Worm (Caenorhabditis elegans): Measurements from ENCODE around the gene mlt-3.

The mlt-3 gene

DNA sequence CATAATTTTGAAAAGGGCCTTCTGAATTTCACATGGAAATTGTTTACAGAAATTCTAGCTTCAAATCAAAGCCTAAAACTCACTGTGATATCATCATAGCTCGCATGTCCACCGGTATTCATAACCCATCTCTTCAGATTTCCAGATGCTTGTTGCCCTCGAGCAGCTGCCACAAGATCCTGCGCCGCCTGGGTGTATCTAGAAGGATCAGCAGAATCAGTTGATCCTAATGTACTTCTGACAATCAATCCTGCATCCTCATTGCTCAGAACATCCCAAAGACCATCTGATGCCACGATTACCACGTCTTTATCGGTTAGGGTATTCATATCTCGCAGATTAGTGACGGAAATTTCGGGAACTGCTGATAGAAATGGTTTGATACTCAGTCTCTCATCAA lies 39.0 kb upstream of the mlt-3 start:
- TF ChIP-seq M03D4.4 (tag; optimal IDR thresholded peaks at IDR 0.05): no peak
- TF ChIP-seq ztf-11 (tag; optimal IDR thresholded peaks at IDR 0.05): no peak
- TF ChIP-seq ceh-83 (GFP tag; optimal IDR thresholded peaks at IDR 0.05): no peak
- TF ChIP-seq sptf-1 (tag; optimal IDR thresholded peaks at IDR 0.05): no peak
- TF ChIP-seq unc-39 (tag; optimal IDR thresholded peaks at IDR 0.05): no peak
- TF ChIP-seq zip-8 (tag; optimal IDR thresholded peaks at IDR 0.05): no peak
- TF ChIP-seq nhr-12 (tag; optimal IDR thresholded peaks at IDR 0.05): no peak
- TF ChIP-seq ces-1 (GFP tag; optimal IDR thresholded peaks at IDR 0.05): no peak
- TF ChIP-seq hlh-1 (tag; optimal IDR thresholded peaks at IDR 0.05): no peak
- no peak for TF ChIP-seq mab-5 (tag; optimal IDR thresholded peaks at IDR 0.05)
- TF ChIP-seq ceh-43 (GFP tag; optimal IDR thresholded peaks at IDR 0.05): no peak

DNA sequence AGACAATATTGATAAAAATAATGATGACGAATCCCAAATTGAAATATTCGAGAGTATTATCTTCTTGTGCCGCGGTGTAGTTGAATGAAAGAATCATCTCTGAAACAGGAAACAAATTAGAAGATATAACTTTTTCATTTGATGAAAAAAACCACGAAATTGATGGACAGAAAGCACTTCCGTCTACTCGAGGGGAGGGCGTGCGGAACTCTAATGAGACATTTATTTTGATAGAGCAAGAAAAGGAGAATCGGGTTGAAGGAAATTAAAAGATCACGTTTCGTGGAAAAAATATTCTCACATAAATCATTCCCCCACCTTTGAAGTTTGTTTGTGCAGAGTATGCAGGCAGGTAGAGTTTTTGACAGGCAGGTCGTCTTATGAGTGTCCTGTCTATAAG lies 34.4 kb upstream of the mlt-3 start, which contains the start of gene sre-14:
sre-14 (minus strand) TSS at position 101 of the 400 bp plus-strand sequence.
- no peak for TF ChIP-seq bed-3 (GFP tag; optimal IDR thresholded peaks at IDR 0.05)
- no peak for TF ChIP-seq tbx-8 (GFP tag; optimal IDR thresholded peaks at IDR 0.05)
- no peak for TF ChIP-seq nhr-12 (tag; optimal IDR thresholded peaks at IDR 0.05)
- no peak for TF ChIP-seq unc-62 (GFP tag; optimal IDR thresholded peaks at IDR 0.05)
- TF ChIP-seq pha-4 (tag; optimal IDR thresholded peaks at IDR 0.05): no peak
- TF ChIP-seq unc-39 (tag; optimal IDR thresholded peaks at IDR 0.05): no peak
- no peak for TF ChIP-seq cnd-1 (tag; optimal IDR thresholded peaks at IDR 0.05)
- no peak for TF ChIP-seq ztf-11 (tag; optimal IDR thresholded peaks at IDR 0.05)

DNA sequence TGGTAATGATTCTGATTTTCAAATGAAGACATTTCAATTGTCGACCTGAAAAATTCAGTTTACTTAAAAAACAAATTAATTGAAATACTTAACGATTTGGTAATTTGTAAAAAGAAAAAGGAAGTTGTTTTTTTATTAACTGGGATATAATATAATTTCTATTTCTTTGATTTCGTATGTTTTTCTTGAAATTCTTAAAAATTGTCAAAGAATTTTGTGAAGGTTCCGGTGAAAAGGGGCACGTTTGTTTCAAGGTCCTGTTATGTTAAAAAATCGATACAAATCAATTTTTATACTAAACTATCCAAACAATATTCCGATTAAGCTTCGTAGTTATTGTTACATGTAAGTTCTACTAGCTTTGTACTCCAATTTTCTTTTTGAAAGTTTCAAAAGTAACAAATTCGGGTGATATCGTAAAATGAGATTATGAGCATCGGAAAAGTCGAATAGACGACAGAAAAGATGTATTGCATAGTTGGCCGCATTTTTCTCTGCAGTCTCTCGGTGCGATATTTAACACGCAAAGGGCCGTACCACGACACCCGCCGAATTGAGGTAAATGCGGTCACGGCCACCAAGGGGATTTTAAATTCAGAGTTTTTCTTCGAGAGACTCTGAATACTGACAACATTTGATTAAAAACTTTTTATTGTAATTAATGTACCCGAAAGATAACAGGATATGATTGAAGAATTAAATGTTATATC lies 32.4 kb upstream of the mlt-3 start, which contains the start of gene Y39C12A.9:
Y39C12A.9 (minus strand) TSS at position 51 of the 710 bp plus-strand sequence.
- TF ChIP-seq ces-1 (GFP tag; optimal IDR thresholded peaks at IDR 0.05) (peak; percentile 31), unc-120 (tag; optimal IDR thresholded peaks at IDR 0.05; ENCODE audit: poor library complexity, severe bottlenecking) (peak; percentile 16), mep-1 (tag; optimal IDR thresholded peaks at IDR 0.05) (no peak)

DNA sequence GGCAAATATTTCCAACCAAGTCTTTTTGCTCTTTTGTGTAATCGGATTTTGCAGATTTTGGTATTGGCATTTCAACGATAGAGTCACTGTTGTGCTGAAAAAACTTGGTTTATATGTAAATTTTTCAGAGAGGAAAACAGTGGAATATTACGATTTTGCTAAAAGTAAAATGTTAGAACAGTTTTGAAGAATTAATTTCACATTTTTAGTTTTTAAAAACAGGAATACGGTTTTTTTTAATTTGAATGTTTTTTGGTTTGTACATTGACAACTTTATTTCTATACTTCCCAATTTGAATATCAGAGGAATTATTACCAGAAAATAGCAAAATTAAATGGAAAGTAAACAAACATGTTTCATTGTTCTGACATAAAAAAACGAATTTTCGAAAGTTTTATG lies 25.7 kb upstream of the mlt-3 start, which contains the start of gene dnj-26:
dnj-26 (minus strand) TSS at position 101 of the 400 bp plus-strand sequence.
- TF ChIP-seq unc-120 (tag; optimal IDR thresholded peaks at IDR 0.05; ENCODE audit: poor library complexity, severe bottlenecking) (no peak), mep-1 (tag; optimal IDR thresholded peaks at IDR 0.05) (no peak), snpc-4 (tag; optimal IDR thresholded peaks at IDR 0.05) (no peak), hlh-1 (tag; optimal IDR thresholded peaks at IDR 0.05) (no peak), nhr-12 (tag; optimal IDR thresholded peaks at IDR 0.05) (no peak), drap-1 (GFP tag; optimal IDR thresholded peaks at IDR 0.05) (no peak), lin-13 (tag; optimal IDR thresholded peaks at IDR 0.05) (no peak)

DNA sequence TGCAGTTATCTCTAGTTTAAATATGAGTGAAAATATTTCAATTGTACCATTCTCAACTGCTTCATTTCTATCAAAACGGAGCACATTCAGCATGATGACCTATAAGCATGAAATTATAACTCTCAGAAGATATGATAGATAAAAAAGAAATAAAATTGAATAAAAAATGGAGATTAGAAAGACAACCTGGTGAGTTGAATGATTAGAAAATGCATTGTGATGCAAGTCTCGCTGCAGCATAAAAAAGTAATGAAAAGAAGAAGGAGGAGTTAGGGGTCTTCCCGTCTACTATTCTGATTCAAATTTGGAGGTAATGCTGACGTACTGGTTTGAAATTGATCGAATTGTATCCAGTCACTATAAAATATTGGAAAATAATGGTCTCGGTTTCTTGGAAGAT lies 17.8 kb upstream of the mlt-3 start, which contains the start of gene sre-15:
sre-15 (minus strand) TSS at position 101 of the 400 bp plus-strand sequence.
- TF ChIP-seq lin-13 (tag; optimal IDR thresholded peaks at IDR 0.05): no peak

DNA sequence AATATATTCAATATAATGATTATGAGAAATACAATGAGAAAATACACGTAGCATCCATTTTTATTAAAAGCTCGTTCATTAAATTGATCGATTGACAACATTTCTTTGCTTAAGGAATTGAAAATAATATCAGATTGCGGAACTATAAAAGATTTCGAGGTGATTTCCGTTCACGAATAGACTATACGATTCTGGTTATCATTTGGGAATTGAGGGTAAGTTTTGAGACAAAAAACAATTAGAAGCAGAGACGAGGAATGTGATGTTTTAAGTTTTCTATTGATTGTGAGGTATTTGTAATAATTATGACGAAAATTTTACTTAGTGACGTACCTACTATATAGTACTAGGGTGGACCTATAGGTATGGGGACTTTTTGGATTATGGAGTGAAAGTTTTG lies 11.9 kb upstream of the mlt-3 start, which contains the start of gene sre-19:
sre-19 (minus strand) TSS at position 101 of the 400 bp plus-strand sequence.
- TF ChIP-seq lin-13 (tag; optimal IDR thresholded peaks at IDR 0.05) (no peak), ces-1 (GFP tag; optimal IDR thresholded peaks at IDR 0.05) (no peak), lin-32 (GFP tag; optimal IDR thresholded peaks at IDR 0.05) (no peak), unc-62 (GFP tag; optimal IDR thresholded peaks at IDR 0.05) (no peak), mep-1 (tag; optimal IDR thresholded peaks at IDR 0.05) (no peak)

DNA sequence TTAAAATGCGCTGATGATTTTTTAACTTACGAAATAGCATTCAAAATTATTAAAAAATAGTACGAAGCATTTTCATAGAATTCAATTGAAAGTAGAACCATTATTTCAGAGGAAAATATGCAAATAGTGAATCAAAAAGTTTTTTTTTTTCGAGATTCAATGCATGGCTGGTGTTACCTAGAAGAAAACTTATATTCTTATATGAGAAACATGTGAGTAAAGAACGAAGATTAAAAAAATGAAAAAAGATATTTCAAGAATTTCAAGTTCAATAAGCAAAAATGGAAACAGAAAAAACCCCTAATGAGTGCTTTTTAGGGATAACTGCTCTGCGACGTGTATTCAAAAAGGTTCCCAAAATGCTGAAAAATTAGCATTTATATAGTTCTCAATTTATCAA lies 9.1 kb upstream of the mlt-3 start, which contains the start of gene sre-16:
sre-16 (minus strand) TSS at position 101 of the 400 bp plus-strand sequence.
- TF ChIP-seq mls-2 (tag; optimal IDR thresholded peaks at IDR 0.05) (no peak), nhr-237 (tag; optimal IDR thresholded peaks at IDR 0.05) (no peak), ceh-83 (GFP tag; optimal IDR thresholded peaks at IDR 0.05) (no peak), mep-1 (tag; optimal IDR thresholded peaks at IDR 0.05) (no peak), snpc-4 (tag; optimal IDR thresholded peaks at IDR 0.05) (no peak), lin-13 (tag; optimal IDR thresholded peaks at IDR 0.05) (no peak), nhr-28 (tag; optimal IDR thresholded peaks at IDR 0.05) (no peak), mab-5 (tag; optimal IDR thresholded peaks at IDR 0.05) (no peak), M03D4.4 (tag; optimal IDR thresholded peaks at IDR 0.05) (no peak), bed-3 (GFP tag; optimal IDR thresholded peaks at IDR 0.05) (no peak), lin-32 (GFP tag; optimal IDR thresholded peaks at IDR 0.05) (no peak), nhr-2 (tag; optimal IDR thresholded peaks at IDR 0.05) (no peak), unc-62 (GFP tag; optimal IDR thresholded peaks at IDR 0.05) (no peak), ceh-39 (tag; optimal IDR thresholded peaks at IDR 0.05) (no peak)

Measured in whole organism, mixed stage, embryonic.